Fruit fly (Drosophila melanogaster): ENCODE results near the gene Ir75c.
A peak's percentile ranks its signal among the peaks of the same experiment; 100 is the strongest.

Ir75c gene

DNA sequence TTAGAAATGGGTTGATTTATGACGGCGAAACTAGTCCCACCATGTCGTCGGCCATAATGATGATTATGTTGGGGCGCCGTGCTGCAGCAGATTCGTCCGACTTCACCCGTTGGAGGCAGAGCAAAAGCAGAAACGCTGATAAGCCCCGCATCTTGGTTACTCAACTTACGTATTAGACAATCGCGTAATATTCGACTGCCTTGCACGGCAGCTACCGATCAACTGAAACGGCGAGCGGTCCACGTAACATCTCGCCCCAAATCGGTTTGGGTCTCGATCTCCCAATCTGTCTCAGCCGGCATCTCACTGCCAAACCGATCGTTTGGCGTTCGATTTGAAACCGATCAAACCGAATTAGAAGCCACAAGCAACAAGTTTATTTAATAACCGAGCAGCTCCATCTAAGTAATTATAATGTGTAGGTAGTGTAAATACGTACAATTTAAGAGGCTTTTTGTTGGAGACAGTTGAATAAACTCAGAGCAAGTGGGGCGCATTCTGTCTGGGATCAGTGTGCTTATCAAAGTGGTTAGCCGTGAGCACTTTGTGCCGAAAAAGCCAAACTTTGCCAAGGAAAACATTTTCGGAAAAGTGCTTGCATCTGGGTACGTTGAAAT, 13.9 kb downstream of the Ir75c start, which contains the start of gene CG32191:
TSS of gene CG32191 (minus strand) at position 550 of the 617 bp plus-strand sequence.
- no peak for TF ChIP-seq CG17801 (GFP tag; optimal IDR thresholded peaks at IDR 0.05; ENCODE audit: partially characterized antibody)

- no peak for TF ChIP-seq CG17801 (GFP tag; optimal IDR thresholded peaks at IDR 0.05; ENCODE audit: partially characterized antibody)
Observed at dm6 chr3L:17806357-17807025, 16.1 kb downstream of the Ir75c start, which contains the start of gene CG32187. CG32187 (minus strand) TSS chr3L:17806365.

DNA sequence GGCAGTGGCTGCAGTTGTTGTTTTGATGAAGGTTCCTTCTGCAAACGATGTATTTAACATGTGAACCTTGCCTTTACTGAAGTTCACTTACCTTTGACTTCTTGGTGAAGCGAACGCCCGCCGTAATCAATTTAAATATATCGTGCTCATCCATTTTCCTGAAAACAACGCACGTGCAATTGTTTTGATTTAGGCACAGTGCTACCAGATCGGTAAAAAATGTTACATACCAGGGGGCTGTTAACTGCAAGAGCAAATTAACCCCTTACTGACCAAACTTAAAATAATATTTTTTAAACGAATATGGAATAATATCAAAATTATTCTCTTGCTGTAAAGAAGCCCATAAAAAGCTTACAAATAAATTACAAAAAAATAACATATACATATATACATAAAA, 18.1 kb downstream of the Ir75c start, which contains the start of gene ais:
TSS of gene ais (minus strand) at position 205 of the 400 bp plus-strand sequence.
- TF ChIP-seq CG17801 (GFP tag; optimal IDR thresholded peaks at IDR 0.05; ENCODE audit: partially characterized antibody), result peak; percentile 30

DNA sequence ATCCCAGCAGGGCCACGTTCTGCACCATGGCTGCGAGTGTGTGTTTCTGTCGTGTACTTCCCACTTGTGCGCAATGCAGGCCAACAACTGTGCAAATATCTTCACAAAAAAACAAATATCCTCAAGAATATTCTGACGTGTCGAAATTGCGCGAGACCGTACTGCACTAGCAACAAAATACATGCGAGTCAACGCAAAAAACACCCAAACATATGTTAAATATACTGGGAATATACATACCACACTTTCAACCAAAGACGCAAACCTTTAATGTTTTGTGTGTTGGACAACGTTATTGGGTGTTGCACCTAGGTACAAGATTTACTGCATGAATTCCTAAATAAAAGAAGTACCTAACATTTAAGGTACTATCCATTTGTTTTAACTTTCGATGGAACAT, 20.5 kb downstream of the Ir75c start, which contains the start of gene NUCB1:
TSS of gene NUCB1 (minus strand) at position 173 of the 400 bp plus-strand sequence.
- peak; percentile 51 for TF ChIP-seq CG17801 (GFP tag; optimal IDR thresholded peaks at IDR 0.05; ENCODE audit: partially characterized antibody)

- no peak for TF ChIP-seq CG17801 (GFP tag; optimal IDR thresholded peaks at IDR 0.05; ENCODE audit: partially characterized antibody)
Observed at dm6 chr3L:17797494-17797893, 25.1 kb downstream of the Ir75c start, which contains the start of gene CG42816. CG42816 (minus strand) TSS chr3L:17797594.

DNA sequence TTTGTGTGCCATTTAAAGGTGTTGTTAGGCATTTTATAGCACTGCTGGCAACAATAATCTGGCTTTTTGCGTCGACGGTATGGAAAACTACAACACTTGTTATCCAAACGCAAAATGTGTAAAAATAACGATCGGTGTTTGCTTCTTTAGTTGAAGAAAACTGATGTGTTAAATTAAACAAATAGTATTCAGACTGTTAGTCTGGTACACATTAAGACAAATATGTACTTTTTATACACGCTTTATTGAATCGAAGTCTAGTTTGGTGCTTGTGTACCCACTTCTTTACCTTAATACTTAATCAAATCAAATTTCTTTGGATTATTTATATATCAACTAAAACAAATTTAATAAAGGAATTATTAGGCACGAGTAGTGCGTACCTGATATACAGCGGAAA, 31.1 kb downstream of the Ir75c start:
- TF ChIP-seq CG17801 (GFP tag; optimal IDR thresholded peaks at IDR 0.05; ENCODE audit: partially characterized antibody), result no peak

DNA sequence AAGACGTTTGTCGTGTGGAACGTTAAGA, 31.4 kb downstream of the Ir75c start, which contains the start of gene CG42815:
TSS of gene CG42815 (minus strand) at position 20 of the 28 bp plus-strand sequence.
- no peak for TF ChIP-seq CG17801 (GFP tag; optimal IDR thresholded peaks at IDR 0.05; ENCODE audit: partially characterized antibody)

DNA sequence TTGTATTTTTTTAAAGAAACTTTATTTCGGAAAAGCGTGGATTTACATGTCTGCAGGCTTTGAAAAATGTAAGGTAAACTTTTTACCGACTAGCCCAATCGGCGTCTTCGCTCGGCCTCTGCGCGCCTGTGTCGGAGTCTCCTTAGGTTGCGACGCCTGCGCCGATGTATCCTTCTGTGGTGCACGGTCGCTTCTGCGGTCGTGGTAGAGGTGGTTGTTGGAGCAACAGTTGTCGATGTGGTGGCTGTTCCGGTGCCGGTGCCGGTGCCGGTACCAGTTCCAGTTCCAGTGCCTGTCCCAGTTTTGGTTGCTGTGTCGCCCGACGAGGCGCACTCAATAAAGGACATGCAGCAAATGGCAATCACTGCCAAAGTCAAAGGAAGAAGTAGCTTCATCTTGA, 31.6 kb downstream of the Ir75c start:
- TF ChIP-seq CG17801 (GFP tag; optimal IDR thresholded peaks at IDR 0.05; ENCODE audit: partially characterized antibody), result no peak

Data from ovary, adult (tissue).